Worm (Caenorhabditis elegans) whole organism, L1 larva: Measurements from ENCODE around the gene atg-16.1.

Source experiments
- elt-3 ChIP-seq, 6 experiments: fragments of 150-350 bp in 1 of 6; sonication (generic microtip); optimal IDR thresholded peaks; 2 replicates each; lab custom pipeline; 2017 to 2018; ENCODE audit warnings: missing biosample characterization in 6 of 6, missing genetic modification characterization in 6 of 6, inconsistent platforms in 1 of 6
- nhr-77 ChIP-seq: fragments of 150-350 bp; optimal IDR thresholded peaks from 2 replicates; lab custom pipeline; 2014; ENCODE audit warnings: missing biosample characterization, missing genetic modification characterization
- pqm-1 ChIP-seq: sonication (generic microtip); optimal IDR thresholded peaks from 3 replicates; lab custom pipeline; 2017; ENCODE audit warnings: missing biosample characterization, missing genetic modification characterization
- unc-130 ChIP-seq: fragments of 150-350 bp; optimal IDR thresholded peaks from 2 replicates; lab custom pipeline; 2017; ENCODE audit warnings: missing biosample characterization, missing genetic modification characterization, inconsistent platforms

DNA sequence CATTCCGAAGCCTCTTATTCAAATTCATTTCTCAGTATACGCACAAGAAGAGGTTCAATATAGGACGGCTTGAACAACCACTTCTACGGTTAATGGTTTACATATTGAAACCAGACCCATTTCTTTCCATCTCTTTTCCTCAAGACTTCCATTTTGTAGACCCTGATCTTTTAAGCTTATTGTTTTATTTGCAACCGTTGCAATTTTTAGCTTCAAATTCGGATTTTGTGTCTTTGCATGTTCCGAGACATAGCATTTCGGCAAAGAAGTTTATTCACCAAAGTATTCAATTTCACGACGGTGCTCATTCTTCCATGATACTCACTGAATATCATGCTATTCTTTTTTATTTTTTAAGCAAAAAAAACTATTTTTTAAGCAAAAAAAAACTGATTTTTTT is 4.0 kb upstream of the atg-16.1 start, which contains the start of gene nmur-3:
- no peak for TF ChIP-seq elt-3 (tag; optimal IDR thresholded peaks at IDR 0.05; lab: Kevin White, UChicago)
- TF ChIP-seq nhr-77 (tag; lab: Kevin White, UChicago), result no peak
- no peak for TF ChIP-seq pqm-1 (tag; lab: Kevin White, UChicago)
- no peak for TF ChIP-seq unc-130 (tag; lab: Kevin White, UChicago)
